Worm (Caenorhabditis elegans) whole organism, early embryonic: Measurements from ENCODE around the gene act-5.

Source experiments
- F13C5.2 ChIP-seq: sonication (generic microtip); optimal IDR thresholded peaks from 2 replicates; lab custom pipeline; 2017; ENCODE audit warnings: mild to moderate bottlenecking, missing genetic modification characterization, inconsistent platforms, missing compliant biosample characterization
- aly-1 ChIP-seq: sonication (generic microtip); optimal IDR thresholded peaks from 2 replicates; lab custom pipeline; 2016; ENCODE audit warnings: missing genetic modification characterization, missing compliant biosample characterization
- ceh-36 ChIP-seq: sonication (generic microtip); optimal IDR thresholded peaks from 2 replicates; lab custom pipeline; 2016; ENCODE audit warnings: missing genetic modification characterization, inconsistent platforms, missing compliant biosample characterization
- ets-7 ChIP-seq: sonication (generic microtip); optimal IDR thresholded peaks from 2 replicates; lab custom pipeline; 2016; ENCODE audit warnings: missing genotype, missing genetic modification characterization, missing compliant biosample characterization
- flt-1 ChIP-seq: fragments of 200-800 bp; sonication (Bioruptor generic); IDR thresholded peaks from 2 replicates; pipeline ENCODE4 v1.3.6; 2022; ENCODE audit warnings: missing genetic modification characterization, missing compliant biosample characterization
- hmbx-1 ChIP-seq: sonication (generic microtip); optimal IDR thresholded peaks from 2 replicates; lab custom pipeline; 2016; ENCODE audit warnings: mild to moderate bottlenecking, missing genetic modification characterization, missing compliant biosample characterization
- hmg-4 ChIP-seq: fragments of 200-800 bp; sonication (Bioruptor generic); optimal IDR thresholded peaks from 2 replicates; lab custom pipeline; 2018; ENCODE audit warnings: mild to moderate bottlenecking, missing genetic modification characterization, missing compliant biosample characterization
- hnd-1 ChIP-seq: sonication (generic microtip); optimal IDR thresholded peaks from 2 replicates; lab custom pipeline; 2016; ENCODE audit warnings: missing genetic modification characterization, missing compliant biosample characterization
- scrt-1 ChIP-seq: fragments of 200-800 bp; sonication (Bioruptor generic); IDR thresholded peaks from 2 replicates; pipeline ENCODE4 v1.3.6; 2022; ENCODE audit warnings: missing genetic modification characterization, missing compliant biosample characterization
- sea-1 ChIP-seq: fragments of 200-800 bp; sonication (Bioruptor generic); conservative IDR thresholded peaks from 2 replicates; pipeline ENCODE4 v1.3.6; 2022; ENCODE audit warnings: missing genetic modification characterization, missing compliant biosample characterization
- tbx-37 ChIP-seq: fragments of 200-800 bp; sonication (Bioruptor generic); conservative IDR thresholded peaks from 2 replicates; pipeline ENCODE4 v1.3.6; 2022; ENCODE audit warnings: missing genetic modification reagents, missing genetic modification characterization, missing compliant biosample characterization

The act-5 gene

ce11 chrIII:13556039-13556438 lies 49.8 kb downstream of the act-5 start:
- no peak for TF ChIP-seq hmbx-1 (tag; lab: Kevin White, UChicago)

DNA sequence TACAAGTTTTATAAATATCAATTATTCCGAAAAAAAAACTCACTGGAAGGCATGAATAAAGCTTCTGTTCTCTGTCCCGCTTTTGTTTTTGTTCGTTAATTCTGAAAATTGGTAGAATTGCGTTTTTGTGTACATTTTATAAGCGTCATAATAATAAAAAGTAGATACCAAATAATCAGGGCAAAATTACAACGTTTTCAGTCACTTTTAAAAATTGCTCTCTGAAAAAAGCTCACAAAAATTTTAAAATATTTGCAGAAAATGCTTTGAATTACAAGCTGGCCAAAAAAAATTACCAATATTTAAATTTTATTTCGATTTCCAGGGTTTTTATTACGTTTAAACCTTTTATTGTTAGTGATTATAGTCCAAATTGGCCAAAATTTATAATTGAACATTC lies 50.6 kb downstream of the act-5 start, which contains the start of gene scav-2:
TSS of gene scav-2 (minus strand) at position 101 of the 400 bp plus-strand sequence.
- no peak for TF ChIP-seq hnd-1 (tag; lab: Kevin White, UChicago)
- no peak for TF ChIP-seq hmg-4
- no peak for TF ChIP-seq aly-1 (tag; lab: Kevin White, UChicago)
- no peak for TF ChIP-seq tbx-37 (GFP tag; lab: Robert Waterston, UW)
- TF ChIP-seq ceh-36, result no peak
- no peak for TF ChIP-seq F13C5.2 (tag; lab: Kevin White, UChicago)
- TF ChIP-seq sea-1, result no peak
- no peak for TF ChIP-seq scrt-1 (GFP tag; lab: Robert Waterston, UW)
- TF ChIP-seq flt-1 (GFP tag; lab: Robert Waterston, UW), result no peak
- TF ChIP-seq ets-7 (tag; lab: Kevin White, UChicago), result no peak
